1 worm cellular context compared by ENCODE assay signal in the genomic region with DNA sequence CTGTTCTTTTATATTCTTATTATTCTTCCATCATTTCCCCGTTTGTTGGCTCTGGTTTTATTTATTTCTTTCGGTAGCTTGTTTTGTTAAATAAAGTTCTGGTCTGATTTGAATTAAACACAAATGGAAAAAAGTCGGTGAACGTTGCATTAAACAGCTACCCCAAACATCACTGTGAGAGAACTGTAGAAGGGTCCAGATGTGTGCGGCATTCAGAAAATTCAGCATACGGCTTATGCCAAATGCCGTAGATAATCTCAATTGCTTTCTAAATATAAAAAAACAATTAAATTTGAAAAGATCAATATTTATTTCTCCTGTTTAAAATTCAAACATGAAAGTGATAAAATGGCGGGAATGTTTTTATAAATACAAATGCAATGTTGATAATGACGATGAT.
TF ChIP-seq lines count a peak whose summit lies in the region.

No protein-coding gene starts in this region.

TF ChIP-seq in whole organism, young adult, 124 proteins besides CTCF, POLR2A, EP300 and RAD21 (continued from another document):
- no peak for TF ChIP-seq ceh-40 (GFP tag; IDR thresholded peaks at IDR 0.05; lab: Robert Waterston, UW)
- TF ChIP-seq cebp-2 (GFP tag; IDR thresholded peaks at IDR 0.05; lab: Robert Waterston, UW) = no peak
- TF ChIP-seq rec-8 (tag; optimal IDR thresholded peaks at IDR 0.05; lab: Kevin White, UChicago) = no peak
- no peak for TF ChIP-seq tbx-9 (tag; optimal IDR thresholded peaks at IDR 0.05; lab: Kevin White, UChicago; ENCODE audit: borderline replicate concordance)
- no peak for TF ChIP-seq nhr-120 (GFP tag; IDR thresholded peaks at IDR 0.05; lab: Robert Waterston, UW)
- no peak for TF ChIP-seq ceh-100 (GFP tag; IDR thresholded peaks at IDR 0.05; lab: Robert Waterston, UW)
- TF ChIP-seq snpc-1.3 (tag; optimal IDR thresholded peaks at IDR 0.05; lab: Kevin White, UChicago; ENCODE audit: insufficient read depth) = no peak
- no peak for TF ChIP-seq nfya-1 (tag; optimal IDR thresholded peaks at IDR 0.05; lab: Kevin White, UChicago; ENCODE audit: borderline replicate concordance, insufficient read depth)
- TF ChIP-seq F33H1.4 (GFP tag; IDR thresholded peaks at IDR 0.05; lab: Robert Waterston, UW) = no peak
- TF ChIP-seq F22D6.2 (tag; optimal IDR thresholded peaks at IDR 0.05; lab: Kevin White, UChicago) = no peak
- TF ChIP-seq D2030.7 (GFP tag; IDR thresholded peaks at IDR 0.05; lab: Robert Waterston, UW) = peak; percentile 43; the same call in 1 of the 2 replicates
- no peak for TF ChIP-seq ama-1 (optimal IDR thresholded peaks at IDR 0.05; lab: Kevin White, UChicago)
- TF ChIP-seq ama-1 (GFP tag; optimal IDR thresholded peaks at IDR 0.05; lab: Kevin White, UChicago) = no peak
- no peak for TF ChIP-seq egrh-3 (GFP tag; IDR thresholded peaks at IDR 0.05; lab: Robert Waterston, UW)
- TF ChIP-seq lsl-1 (GFP tag; optimal IDR thresholded peaks at IDR 0.05; lab: Kevin White, UChicago) = peak; percentile 32
- no peak for TF ChIP-seq efl-1 (GFP tag; optimal IDR thresholded peaks at IDR 0.05; lab: Kevin White, UChicago)
- no peak for TF ChIP-seq mel-28 (tag; optimal IDR thresholded peaks at IDR 0.05; lab: Kevin White, UChicago; ENCODE audit: borderline replicate concordance)
- TF ChIP-seq nhr-27 (tag; optimal IDR thresholded peaks at IDR 0.05; lab: Kevin White, UChicago) = no peak
- TF ChIP-seq madf-3 (GFP tag; IDR thresholded peaks at IDR 0.05; lab: Robert Waterston, UW) = no peak
- no peak for TF ChIP-seq K12H6.12 (tag; optimal IDR thresholded peaks at IDR 0.05; lab: Kevin White, UChicago)
- peak; percentile 84 for TF ChIP-seq him-1 (tag; optimal IDR thresholded peaks at IDR 0.05; lab: Kevin White, UChicago)
- no peak for TF ChIP-seq nhr-90 (tag; optimal IDR thresholded peaks at IDR 0.05; lab: Kevin White, UChicago)
- no peak for TF ChIP-seq ztf-18 (tag; optimal IDR thresholded peaks at IDR 0.05; lab: Kevin White, UChicago)
- no peak for TF ChIP-seq dox-1 (GFP tag; IDR thresholded peaks at IDR 0.05; lab: Robert Waterston, UW)
- TF ChIP-seq bed-1 (GFP tag; IDR thresholded peaks at IDR 0.05; lab: Robert Waterston, UW) = no peak
- peak; percentile 1 for TF ChIP-seq xnd-1 (tag; optimal IDR thresholded peaks at IDR 0.05; lab: Kevin White, UChicago)
- TF ChIP-seq C06A6.2 (GFP tag; conservative IDR thresholded peaks at IDR 0.05; lab: Robert Waterston, UW) = no peak
- TF ChIP-seq somi-1 (GFP tag; optimal IDR thresholded peaks at IDR 0.05; lab: Kevin White, UChicago) = no peak
- no peak for TF ChIP-seq snpc-1.1 (tag; optimal IDR thresholded peaks at IDR 0.05; lab: Kevin White, UChicago; ENCODE audit: insufficient read depth)
- no peak for TF ChIP-seq hlh-12 (tag; optimal IDR thresholded peaks at IDR 0.05; lab: Kevin White, UChicago)
- TF ChIP-seq unc-62 (GFP tag; optimal IDR thresholded peaks at IDR 0.05; lab: Kevin White, UChicago) = no peak
- TF ChIP-seq hmg-1.2 (GFP tag; IDR thresholded peaks at IDR 0.05; lab: Robert Waterston, UW) = no peak
- TF ChIP-seq ZK185.1 (tag; optimal IDR thresholded peaks at IDR 0.05; lab: Kevin White, UChicago; ENCODE audit: poor library complexity, severe bottlenecking) = no peak
- TF ChIP-seq nhr-80 (tag; optimal IDR thresholded peaks at IDR 0.05; lab: Kevin White, UChicago) = no peak
- no peak for TF ChIP-seq aptf-2 (GFP tag; conservative IDR thresholded peaks at IDR 0.05; lab: Robert Waterston, UW)
- TF ChIP-seq B0035.1 (tag; optimal IDR thresholded peaks at IDR 0.05; lab: Kevin White, UChicago) = no peak
- TF ChIP-seq hmg-20 (GFP tag; IDR thresholded peaks at IDR 0.05; lab: Robert Waterston, UW) = no peak
- no peak for TF ChIP-seq sdz-38 (tag; optimal IDR thresholded peaks at IDR 0.05; lab: Kevin White, UChicago)
- no peak for TF ChIP-seq egl-44 (GFP tag; IDR thresholded peaks at IDR 0.05; lab: Robert Waterston, UW)
- TF ChIP-seq sea-2 (GFP tag; IDR thresholded peaks at IDR 0.05; lab: Robert Waterston, UW) = no peak
- no peak for TF ChIP-seq F10E7.11 (tag; optimal IDR thresholded peaks at IDR 0.05; lab: Kevin White, UChicago)
